Worm (Caenorhabditis elegans) whole organism, L3 larva: ENCODE results near the gene mam-4.

Experiments used
- R02D3.7 ChIP-seq: fragments of 150-350 bp; optimal IDR thresholded peaks from 2 replicates; lab custom pipeline; 2014; ENCODE audit warnings: missing biosample characterization, missing genetic modification characterization
- ama-1 ChIP-seq: fragments of 150-350 bp; optimal IDR thresholded peaks from 2 replicates; lab custom pipeline; 2018
- ceh-82 ChIP-seq: fragments of 150-350 bp; optimal IDR thresholded peaks from 2 replicates; lab custom pipeline; 2014; ENCODE audit warnings: missing biosample characterization, missing genetic modification characterization
- jun-1 ChIP-seq: fragments of 150-350 bp; optimal IDR thresholded peaks from 2 replicates; lab custom pipeline; 2014; ENCODE audit warnings: missing biosample characterization, missing genetic modification reagents, missing genetic modification characterization
- nhr-237 ChIP-seq: fragments of 150-350 bp; optimal IDR thresholded peaks from 2 replicates; lab custom pipeline; 2014; ENCODE audit warnings: missing biosample characterization, missing genetic modification characterization
- nhr-25 ChIP-seq: sonication (generic microtip); optimal IDR thresholded peaks from 2 replicates; lab custom pipeline; 2017; ENCODE audit warnings: missing biosample characterization, missing genetic modification characterization
- pqm-1 ChIP-seq: fragments of 150-350 bp; optimal IDR thresholded peaks from 2 replicates; lab custom pipeline; 2017; ENCODE audit warnings: missing biosample characterization, missing genetic modification characterization, inconsistent platforms
- skn-1 ChIP-seq: fragments of 150-350 bp; optimal IDR thresholded peaks from 2 replicates; lab custom pipeline; 2014; ENCODE audit warnings: missing biosample characterization, missing genetic modification characterization
- tbx-2 ChIP-seq: sonication (generic microtip); optimal IDR thresholded peaks from 2 replicates; lab custom pipeline; 2016; ENCODE audit warnings: mild to moderate bottlenecking, missing genetic modification characterization, missing compliant biosample characterization

DNA sequence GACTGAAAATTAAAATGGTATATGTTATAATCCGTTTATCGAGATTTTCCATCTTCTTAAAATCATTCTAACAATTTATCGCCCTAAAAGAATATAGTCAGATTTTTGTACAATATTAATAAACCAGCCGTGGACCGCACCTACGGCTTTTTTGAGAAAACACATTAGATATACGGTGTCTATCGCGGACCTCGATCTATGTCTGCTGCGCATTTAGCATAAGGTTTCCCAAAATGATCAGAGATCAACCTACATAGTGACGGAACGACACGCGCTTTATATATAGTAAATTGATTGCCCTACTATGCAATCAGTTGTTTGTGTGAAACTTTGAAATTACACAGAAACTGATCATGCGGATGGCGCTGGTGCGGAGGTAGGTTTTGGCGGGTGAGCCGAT lies 44.7 kb downstream of the mam-4 start:
- TF ChIP-seq R02D3.7 (no peak), ceh-82 (tag; lab: Kevin White, UChicago) (no peak), nhr-25 (tag; lab: Kevin White, UChicago) (no peak), ama-1 (lab: Kevin White, UChicago) (no peak), jun-1 (tag; lab: Kevin White, UChicago) (no peak), tbx-2 (tag; lab: Kevin White, UChicago) (no peak), pqm-1 (tag; lab: Kevin White, UChicago) (no peak), skn-1 (no peak), nhr-237 (tag; lab: Kevin White, UChicago) (no peak)
